Worm (Caenorhabditis elegans): ENCODE results near the gene scl-21.

DNA sequence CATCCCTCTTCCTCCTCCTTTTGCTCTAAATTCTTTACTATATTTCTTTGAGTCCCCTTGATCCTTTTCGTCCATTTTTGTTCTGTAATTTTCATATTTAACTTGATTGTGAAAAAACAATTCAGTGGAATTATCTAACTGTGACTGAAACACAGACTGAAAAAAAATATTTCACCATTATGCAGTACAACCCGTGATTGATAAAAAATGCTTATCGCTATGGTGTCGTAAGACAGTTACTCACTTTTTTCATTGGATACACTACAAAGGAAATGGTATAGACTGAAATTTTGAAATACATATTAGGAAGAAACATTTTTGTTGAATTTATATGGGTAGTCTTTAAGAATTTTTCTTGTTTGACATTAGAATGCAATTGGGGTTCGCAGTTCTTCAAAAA is 27.9 kb downstream of the scl-21 start, which contains the start of gene Y43F8B.23:
- no peak for TF ChIP-seq lsy-12 (tag; optimal IDR thresholded peaks at IDR 0.05)
- no peak for TF ChIP-seq ama-1 (optimal IDR thresholded peaks at IDR 0.05)
- no peak for TF ChIP-seq nhr-12 (tag; optimal IDR thresholded peaks at IDR 0.05)

Data from whole organism, L3 larva.